Worm (Caenorhabditis elegans) whole organism, L4/young adult: Measurements from ENCODE around the gene uggt-1.

Experiments used
- W03F9.2 ChIP-seq: fragments of 150-350 bp; optimal IDR thresholded peaks from 2 replicates; lab custom pipeline; 2014; ENCODE audit warnings: missing biosample characterization, missing genetic modification characterization
- dao-5 ChIP-seq: sonication (generic microtip); optimal IDR thresholded peaks from 2 replicates; lab custom pipeline; 2016; ENCODE audit warnings: missing genotype, missing genetic modification characterization, moderate library complexity, missing compliant biosample characterization
- him-1 ChIP-seq: sonication (generic microtip); optimal IDR thresholded peaks from 2 replicates; lab custom pipeline; 2016; ENCODE audit warnings: missing genotype, missing genetic modification reagents, missing genetic modification characterization, missing compliant biosample characterization

Gene uggt-1

DNA sequence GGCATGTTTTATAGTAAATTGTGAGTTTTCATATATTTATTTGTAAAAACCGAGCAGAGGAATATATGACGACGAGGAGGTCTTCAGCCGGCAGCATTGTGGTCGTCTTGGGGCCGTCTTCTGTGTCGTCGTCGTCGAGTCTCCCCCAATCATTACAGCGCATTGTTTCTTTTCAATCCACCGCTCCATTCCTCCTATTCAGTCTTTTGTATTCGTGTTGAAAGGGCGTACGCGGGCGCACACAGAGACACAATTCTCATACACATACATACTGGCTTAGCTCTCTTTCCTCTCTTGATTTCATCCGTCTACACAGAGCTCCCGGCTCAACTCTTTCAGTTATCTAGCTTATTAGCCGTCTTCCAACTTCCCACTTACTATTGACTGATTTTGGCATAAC lies 37.1 kb downstream of the uggt-1 start, which contains the start of gene sox-2:
Gene sox-2, minus strand, starts transcription at position 100 of the 400 bp plus-strand sequence.
- TF ChIP-seq him-1 (tag; lab: Kevin White, UChicago) (no peak), dao-5 (tag; lab: Kevin White, UChicago) (no peak), W03F9.2 (no peak)

DNA sequence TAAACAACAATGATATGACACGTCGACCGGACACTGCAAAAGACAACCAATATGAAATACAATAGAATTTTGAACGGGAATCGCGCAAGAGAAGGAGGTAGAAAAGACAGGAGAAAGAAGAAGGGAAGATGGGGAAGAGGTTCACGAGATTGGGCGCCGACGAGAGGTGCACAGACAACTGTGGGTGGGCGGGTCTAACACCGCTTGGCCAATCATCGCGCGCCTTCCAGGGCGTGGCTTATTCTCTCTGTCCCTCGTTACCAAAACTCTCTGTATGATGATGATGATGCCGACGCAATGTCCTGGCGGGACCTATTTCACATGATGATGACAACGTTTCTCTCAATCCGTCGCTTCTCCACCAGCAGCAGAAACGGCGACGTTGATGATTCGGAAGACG lies 40.3 kb downstream of the uggt-1 start:
- no peak for TF ChIP-seq him-1 (tag; lab: Kevin White, UChicago)
- TF ChIP-seq dao-5 (tag; lab: Kevin White, UChicago) = no peak
- no peak for TF ChIP-seq W03F9.2

DNA sequence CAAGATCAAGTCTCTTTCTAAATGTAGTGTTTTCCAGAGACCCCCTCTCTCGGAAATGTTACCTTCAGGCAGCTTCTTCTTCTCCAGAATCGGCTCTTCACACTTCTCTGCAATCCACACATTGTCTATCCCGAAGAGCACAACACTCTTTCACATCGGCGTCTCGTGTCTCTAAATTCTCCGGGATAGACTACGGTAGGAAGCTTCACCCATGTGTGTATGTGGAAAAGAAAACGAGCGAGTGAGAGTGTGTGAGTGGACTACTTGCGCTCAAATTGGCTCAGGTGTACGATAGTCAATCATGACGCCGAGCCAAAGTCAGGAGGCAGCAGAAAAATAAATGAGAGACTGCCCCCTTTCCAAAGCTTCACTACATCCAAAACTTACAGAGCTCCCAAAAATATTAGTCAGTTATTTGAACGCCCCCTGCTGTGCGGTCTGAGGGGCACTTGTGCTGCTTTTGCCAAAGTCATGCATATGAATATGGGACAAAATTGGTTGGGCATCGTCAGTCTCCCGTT lies 43.6 kb downstream of the uggt-1 start:
- TF ChIP-seq him-1 (tag; lab: Kevin White, UChicago) = no peak
- TF ChIP-seq W03F9.2 = no peak

DNA sequence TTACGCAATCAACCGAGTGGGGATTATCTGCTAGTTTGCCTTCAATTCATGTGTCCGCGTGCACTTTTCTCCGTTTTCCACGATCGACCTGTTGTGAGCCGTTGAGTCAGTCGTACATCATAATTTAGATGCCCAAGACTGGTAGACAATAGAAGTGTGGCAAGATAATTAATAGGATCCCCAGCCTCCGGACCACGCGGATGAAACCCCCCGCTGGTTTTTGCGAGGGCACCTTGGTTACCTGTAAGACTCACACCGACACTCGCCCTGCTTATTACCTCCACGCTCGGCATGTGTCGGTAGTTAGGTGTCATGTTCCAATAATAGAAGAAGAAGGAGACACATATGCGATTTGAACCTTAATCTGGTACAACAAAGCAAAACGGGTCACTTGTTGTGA lies 44.8 kb downstream of the uggt-1 start:
- TF ChIP-seq W03F9.2 = no peak
- no peak for TF ChIP-seq dao-5 (tag; lab: Kevin White, UChicago)
- TF ChIP-seq him-1 (tag; lab: Kevin White, UChicago) = no peak

DNA sequence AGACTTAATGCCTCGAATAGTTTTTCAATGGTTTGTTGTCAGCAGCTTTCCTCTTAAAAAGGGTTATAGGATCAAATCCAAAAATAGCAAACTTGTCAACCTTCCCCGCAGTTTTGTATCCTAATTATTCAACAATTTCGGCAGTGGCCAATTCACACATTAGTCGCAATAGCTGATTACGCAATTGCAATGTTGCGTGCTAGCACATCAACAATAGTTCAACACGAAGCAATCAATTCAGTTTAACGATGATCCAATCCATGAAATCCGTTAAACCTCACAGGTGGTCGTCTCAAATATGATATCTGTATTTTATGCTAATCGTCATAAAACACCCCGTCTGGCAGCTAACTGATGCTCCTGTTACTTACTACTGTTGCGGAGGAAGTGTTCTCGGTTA lies 48.2 kb downstream of the uggt-1 start:
- TF ChIP-seq him-1 (tag; lab: Kevin White, UChicago) = no peak
- no peak for TF ChIP-seq W03F9.2
- TF ChIP-seq dao-5 (tag; lab: Kevin White, UChicago) = no peak

DNA sequence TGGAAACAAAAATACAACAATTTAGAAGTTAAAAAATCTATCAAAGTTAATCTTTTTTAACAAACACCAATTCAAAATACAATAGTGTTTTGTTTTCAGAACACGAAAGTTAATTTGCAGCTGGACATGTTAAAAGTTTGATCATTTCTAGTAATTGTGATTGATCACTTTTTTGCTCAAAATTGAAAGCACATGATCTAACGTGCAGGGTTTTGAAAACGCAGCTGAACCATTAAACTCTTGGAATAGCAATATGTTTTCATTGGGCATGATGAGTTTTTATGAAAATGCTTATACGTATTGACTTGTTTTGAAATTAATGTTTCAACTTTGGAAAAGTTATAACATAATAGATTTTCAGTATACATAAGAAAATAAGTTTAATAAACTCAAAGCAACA lies 53.4 kb downstream of the uggt-1 start:
- no peak for TF ChIP-seq dao-5 (tag; lab: Kevin White, UChicago)
- no peak for TF ChIP-seq W03F9.2
- no peak for TF ChIP-seq him-1 (tag; lab: Kevin White, UChicago)

DNA sequence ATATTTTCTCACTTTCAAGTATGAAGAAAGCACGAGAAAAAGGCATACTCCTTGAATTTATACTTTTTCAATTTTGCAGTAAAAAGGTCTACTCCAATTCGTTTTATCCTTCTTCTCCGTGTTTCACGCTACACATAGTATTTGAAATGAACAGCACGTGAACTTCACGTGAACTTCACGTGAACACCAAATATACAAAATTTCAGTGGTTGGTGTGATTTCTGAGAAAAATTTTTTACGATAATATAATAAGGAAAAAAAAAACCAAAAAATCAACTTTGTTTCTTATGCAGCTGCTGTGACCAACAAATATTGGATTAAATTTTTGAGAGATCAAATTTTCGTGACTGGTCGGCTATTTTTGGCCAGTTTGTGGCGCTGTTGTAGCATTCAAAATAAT lies 54.3 kb downstream of the uggt-1 start:
- TF ChIP-seq him-1 (tag; lab: Kevin White, UChicago) (no peak), W03F9.2 (no peak), dao-5 (tag; lab: Kevin White, UChicago) (no peak)

DNA sequence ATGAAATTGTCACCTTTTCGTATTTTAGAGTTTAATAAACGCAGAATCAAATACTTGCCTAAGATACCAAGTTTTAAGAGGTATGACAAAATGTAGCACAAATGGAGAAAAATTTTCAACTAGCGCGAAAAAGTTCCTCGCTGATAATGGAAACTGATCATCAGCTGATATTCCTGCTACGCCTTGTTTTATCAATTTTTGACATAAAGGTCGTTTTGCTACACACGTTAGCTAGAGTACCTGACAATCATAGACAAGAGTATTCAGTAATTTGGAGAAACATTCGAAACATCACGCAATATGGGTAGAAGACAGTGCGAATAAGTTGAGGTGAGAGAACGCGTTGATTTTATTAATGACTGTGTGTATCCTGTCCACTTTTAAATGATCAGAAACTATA lies 55.0 kb downstream of the uggt-1 start:
- TF ChIP-seq dao-5 (tag; lab: Kevin White, UChicago) (no peak), him-1 (tag; lab: Kevin White, UChicago) (no peak), W03F9.2 (no peak)
